Worm (Caenorhabditis elegans) whole organism, late embryonic: ENCODE data around the gene sul-1.

Experiments used
- C08G9.2 ChIP-seq: sonication (generic microtip); optimal IDR thresholded peaks from 2 replicates; lab custom pipeline; 2016; ENCODE audit warnings: mild to moderate bottlenecking, missing genetic modification characterization, moderate library complexity, missing compliant biosample characterization
- F13H6.1 ChIP-seq: sonication (generic microtip); optimal IDR thresholded peaks from 2 replicates; lab custom pipeline; 2016; ENCODE audit warnings: missing genetic modification characterization, missing compliant biosample characterization
- T23F11.4 ChIP-seq: fragments of 200-800 bp; sonication (Bioruptor generic); optimal IDR thresholded peaks from 2 replicates; lab custom pipeline; 2018; ENCODE audit warnings: mild to moderate bottlenecking, missing genetic modification characterization, missing compliant biosample characterization
- Y22D7AL.16 ChIP-seq: sonication (generic microtip); optimal IDR thresholded peaks from 2 replicates; lab custom pipeline; 2016; ENCODE audit warnings: missing genetic modification characterization, missing compliant biosample characterization
- ahr-1 ChIP-seq: sonication (generic microtip); optimal IDR thresholded peaks from 2 replicates; lab custom pipeline; 2016; ENCODE audit warnings: missing genetic modification characterization, missing compliant biosample characterization
- ceh-14 ChIP-seq: sonication (generic microtip); optimal IDR thresholded peaks from 2 replicates; lab custom pipeline; 2016; ENCODE audit warnings: missing genotype, missing genetic modification characterization, missing compliant biosample characterization
- ceh-2 ChIP-seq: sonication (generic microtip); optimal IDR thresholded peaks from 2 replicates; lab custom pipeline; 2016; ENCODE audit warnings: missing genotype, missing genetic modification characterization, missing compliant biosample characterization
- ceh-30 ChIP-seq: fragments of 150-350 bp; optimal IDR thresholded peaks from 2 replicates; lab custom pipeline; 2014; ENCODE audit warnings: missing biosample characterization, missing genetic modification characterization
- ceh-31 ChIP-seq: sonication (generic microtip); optimal IDR thresholded peaks from 2 replicates; lab custom pipeline; 2016; ENCODE audit warnings: missing genetic modification characterization, missing compliant biosample characterization
- ceh-48 ChIP-seq: sonication (generic microtip); optimal IDR thresholded peaks from 2 replicates; lab custom pipeline; 2016; ENCODE audit warnings: missing genetic modification characterization, inconsistent platforms, missing compliant biosample characterization
- ceh-6 ChIP-seq: fragments of 200-800 bp; sonication (Bioruptor generic); optimal IDR thresholded peaks from 2 replicates; lab custom pipeline; 2018; ENCODE audit warnings: mild to moderate bottlenecking, missing genetic modification characterization, missing compliant biosample characterization
- elt-2 ChIP-seq: sonication (generic microtip); optimal IDR thresholded peaks from 2 replicates; lab custom pipeline; 2016; ENCODE audit warnings: missing genetic modification reagents, missing genetic modification characterization, missing compliant biosample characterization
- elt-4 ChIP-seq: sonication (generic microtip); optimal IDR thresholded peaks from 2 replicates; lab custom pipeline; 2016; ENCODE audit warnings: missing genetic modification characterization, missing compliant biosample characterization
- eyg-1 ChIP-seq: sonication (generic microtip); optimal IDR thresholded peaks from 2 replicates; lab custom pipeline; 2016; ENCODE audit warnings: missing genotype, missing genetic modification characterization, missing compliant biosample characterization
- fax-1 ChIP-seq: sonication (generic microtip); optimal IDR thresholded peaks from 2 replicates; lab custom pipeline; 2016; ENCODE audit warnings: missing genotype, missing genetic modification characterization, missing compliant biosample characterization
- fkh-10 ChIP-seq: fragments of 150-350 bp; optimal IDR thresholded peaks from 2 replicates; lab custom pipeline; 2014; ENCODE audit warnings: missing biosample characterization, missing genetic modification reagents, missing genetic modification characterization
- gmeb-2 ChIP-seq: sonication (generic microtip); optimal IDR thresholded peaks from 2 replicates; lab custom pipeline; 2016; ENCODE audit warnings: missing genetic modification characterization, inconsistent platforms, missing compliant biosample characterization
- hlh-13 ChIP-seq: fragments of 200-800 bp; sonication (Bioruptor generic); optimal IDR thresholded peaks from 2 replicates; lab custom pipeline; 2018; ENCODE audit warnings: mild to moderate bottlenecking, missing genetic modification characterization, missing compliant biosample characterization
- hlh-30 ChIP-seq: sonication (generic microtip); optimal IDR thresholded peaks from 2 replicates; lab custom pipeline; 2017; ENCODE audit warnings: antibody characterized with exemption, missing genetic modification characterization, missing compliant biosample characterization; ENCODE audit not compliant: insufficient read depth
- hlh-6 ChIP-seq: sonication (generic microtip); optimal IDR thresholded peaks from 2 replicates; lab custom pipeline; 2016; ENCODE audit warnings: missing genotype, missing genetic modification characterization, missing compliant biosample characterization
- hlh-8 ChIP-seq: sonication (generic microtip); optimal IDR thresholded peaks from 2 replicates; lab custom pipeline; 2016; ENCODE audit warnings: missing genotype, missing genetic modification characterization, missing compliant biosample characterization
- lim-6 ChIP-seq: sonication (generic microtip); optimal IDR thresholded peaks from 2 replicates; lab custom pipeline; 2016; ENCODE audit warnings: missing genetic modification characterization, missing compliant biosample characterization
- nhr-11 ChIP-seq: fragments of 150-350 bp; optimal IDR thresholded peaks from 2 replicates; lab custom pipeline; 2014; ENCODE audit warnings: missing biosample characterization, missing genetic modification characterization
- npax-4 ChIP-seq: sonication (generic microtip); optimal IDR thresholded peaks from 2 replicates; lab custom pipeline; 2016; ENCODE audit warnings: missing genetic modification characterization, missing compliant biosample characterization
- odd-2 ChIP-seq: sonication (generic microtip); optimal IDR thresholded peaks from 2 replicates; lab custom pipeline; 2017; ENCODE audit warnings: antibody characterized with exemption, mild to moderate bottlenecking, missing genetic modification characterization, missing compliant biosample characterization
- pax-1 ChIP-seq: fragments of 150-350 bp; optimal IDR thresholded peaks from 2 replicates; lab custom pipeline; 2014; ENCODE audit warnings: missing biosample characterization, missing genetic modification characterization
- pha-2 ChIP-seq: sonication (generic microtip); optimal IDR thresholded peaks from 2 replicates; lab custom pipeline; 2017; ENCODE audit warnings: mild to moderate bottlenecking, missing genetic modification characterization, missing compliant biosample characterization
- pha-4 ChIP-seq: fragments of 150-350 bp; optimal IDR thresholded peaks from 2 replicates; lab custom pipeline; 2018; ENCODE audit warnings: missing biosample characterization, missing genetic modification reagents, missing genetic modification characterization
- pqm-1 ChIP-seq: sonication (generic microtip); optimal IDR thresholded peaks from 2 replicates; lab custom pipeline; 2016; ENCODE audit warnings: missing genetic modification characterization, missing compliant biosample characterization
- pros-1 ChIP-seq: fragments of 150-350 bp; optimal IDR thresholded peaks from 2 replicates; lab custom pipeline; 2014; ENCODE audit warnings: missing biosample characterization, missing genetic modification reagents, missing genetic modification characterization
- rnt-1 ChIP-seq: sonication (generic microtip); optimal IDR thresholded peaks from 2 replicates; lab custom pipeline; 2016; ENCODE audit warnings: missing genetic modification characterization, missing compliant biosample characterization
- sox-2 ChIP-seq: fragments of 200-800 bp; sonication (Bioruptor generic); IDR thresholded peaks from 2 replicates; pipeline ENCODE4 v1.3.6; 2022; ENCODE audit warnings: missing genetic modification reagents, missing genetic modification characterization, missing compliant biosample characterization
- sox-4 ChIP-seq: sonication (generic microtip); optimal IDR thresholded peaks from 2 replicates; lab custom pipeline; 2017; ENCODE audit warnings: mild to moderate bottlenecking, missing genetic modification characterization, inconsistent platforms, missing compliant biosample characterization
- tbx-7 ChIP-seq: sonication (generic microtip); optimal IDR thresholded peaks from 2 replicates; lab custom pipeline; 2016; ENCODE audit warnings: missing genotype, missing genetic modification characterization, missing compliant biosample characterization
- ttx-3 ChIP-seq: sonication (generic microtip); optimal IDR thresholded peaks from 2 replicates; lab custom pipeline; 2016; ENCODE audit warnings: missing genetic modification reagents, missing genetic modification characterization, missing compliant biosample characterization
- unc-42 ChIP-seq: sonication (generic microtip); optimal IDR thresholded peaks from 2 replicates; lab custom pipeline; 2016; ENCODE audit warnings: missing genotype, missing genetic modification characterization, missing compliant biosample characterization

sul-1 gene

ce11 chrX:3284967-3285366 is 14.3 kb upstream of the sul-1 start:
- TF ChIP-seq pqm-1 (tag; lab: Kevin White, UChicago) (no peak), hlh-8 (no peak), pha-2 (tag; lab: Kevin White, UChicago) (no peak), lim-6 (tag; lab: Kevin White, UChicago) (no peak), unc-42 (tag; lab: Kevin White, UChicago) (no peak), gmeb-2 (tag; lab: Kevin White, UChicago) (no peak), sox-4 (tag; lab: Kevin White, UChicago) (no peak), sox-2 (GFP tag; lab: Robert Waterston, UW) (no peak), ceh-31 (tag; lab: Kevin White, UChicago) (no peak), pax-1 (no peak), pha-4 (tag; lab: Kevin White, UChicago) (no peak), F13H6.1 (tag; lab: Kevin White, UChicago) (no peak), fax-1 (tag; lab: Kevin White, UChicago) (no peak)

- TF ChIP-seq C08G9.2 (tag; lab: Kevin White, UChicago) (no peak), ceh-30 (tag; lab: Kevin White, UChicago) (no peak), elt-2 (peak; percentile 3), pax-1 (no peak), hlh-13 (GFP tag; lab: Kevin White, UChicago) (no peak), ceh-2 (tag; lab: Kevin White, UChicago) (no peak), hlh-6 (tag; lab: Kevin White, UChicago) (no peak), tbx-7 (tag; lab: Kevin White, UChicago) (no peak)
- TF ChIP-seq, all 69 proteins: peak for 1
Measured at ce11 chrX:3283189-3283588, 12.5 kb upstream of the sul-1 start.

ce11 chrX:3282306-3282705 is 11.6 kb upstream of the sul-1 start, which contains the start of gene K09C4.5:
Gene K09C4.5 (plus strand): TSS chrX:3282631.
- TF ChIP-seq rnt-1 (tag; lab: Kevin White, UChicago) (no peak), C08G9.2 (tag; lab: Kevin White, UChicago) (no peak), pax-1 (no peak)

- TF ChIP-seq eyg-1 (tag; lab: Kevin White, UChicago): no peak
- TF ChIP-seq pros-1 (tag; lab: Kevin White, UChicago): no peak
- TF ChIP-seq C08G9.2 (tag; lab: Kevin White, UChicago): no peak
- TF ChIP-seq ahr-1: no peak
Measured at ce11 chrX:3280130-3280529, 9.4 kb upstream of the sul-1 start, which contains the start of gene K09C4.10. Gene K09C4.10 (minus strand): TSS chrX:3280230.

- TF ChIP-seq ceh-14 (tag; lab: Kevin White, UChicago) (no peak), npax-4 (tag; lab: Kevin White, UChicago) (no peak), ceh-48 (tag; lab: Kevin White, UChicago) (no peak), elt-4 (tag; lab: Kevin White, UChicago) (no peak), pqm-1 (tag; lab: Kevin White, UChicago) (no peak), hlh-6 (tag; lab: Kevin White, UChicago) (no peak), ttx-3 (no peak), T23F11.4 (GFP tag; lab: Kevin White, UChicago) (no peak), fkh-10 (GFP tag; lab: Kevin White, UChicago) (no peak), tbx-7 (tag; lab: Kevin White, UChicago) (no peak), hlh-30 (tag; lab: Kevin White, UChicago) (no peak), Y22D7AL.16 (no peak)
Measured at ce11 chrX:3272580-3272979, 1.9 kb upstream of the sul-1 start, which contains the start of gene K09C4.7. Gene K09C4.7 (plus strand): TSS chrX:3272880.

ce11 chrX:3271673-3272072 is 967 bp upstream of the sul-1 start, which contains the start of gene K09C4.9:
Gene K09C4.9 (minus strand): TSS chrX:3271773.
- no peak for TF ChIP-seq nhr-11 (tag; lab: Kevin White, UChicago)
- no peak for TF ChIP-seq ttx-3
- TF ChIP-seq elt-2: no peak
- TF ChIP-seq lim-6 (tag; lab: Kevin White, UChicago): no peak
- TF ChIP-seq ceh-14 (tag; lab: Kevin White, UChicago): no peak
- no peak for TF ChIP-seq odd-2 (tag; lab: Kevin White, UChicago)
- TF ChIP-seq ceh-6 (GFP tag; lab: Kevin White, UChicago): no peak
- TF ChIP-seq hlh-6 (tag; lab: Kevin White, UChicago): no peak
